Worm (Caenorhabditis elegans): ENCODE measurements around the gene mab-9.

The mab-9 gene

ce11 chrII:515765-516164 is at the start of gene mab-9:
TSS of gene mab-9 (plus strand) at chrII:516024.
- TF ChIP-seq unc-62 (GFP tag; optimal IDR thresholded peaks at IDR 0.05) = no peak

ce11 chrII:467265-467664 is 48.6 kb upstream of the mab-9 start, which contains the start of gene nfyb-1:
TSS of gene nfyb-1 (minus strand) at chrII:467365.
- no peak for TF ChIP-seq unc-62 (GFP tag; optimal IDR thresholded peaks at IDR 0.05)

- no peak for TF ChIP-seq unc-62 (GFP tag; optimal IDR thresholded peaks at IDR 0.05)
These were observed 45.4 kb upstream of the mab-9 start, which contains the start of gene tomm-22 for ce11 chrII:470375-470774. TSS of gene tomm-22 (minus strand) at chrII:470475.

- no peak for TF ChIP-seq unc-62 (GFP tag; optimal IDR thresholded peaks at IDR 0.05)
These were observed 42.6 kb upstream of the mab-9 start, which contains the start of gene W07E6.5 for ce11 chrII:473203-473602. TSS of gene W07E6.5 (plus strand) at chrII:473503.

- no peak for TF ChIP-seq unc-62 (GFP tag; optimal IDR thresholded peaks at IDR 0.05)
These were observed 40.5 kb upstream of the mab-9 start for ce11 chrII:475312-475711.

- no peak for TF ChIP-seq unc-62 (GFP tag; optimal IDR thresholded peaks at IDR 0.05)
These were observed 39.9 kb upstream of the mab-9 start, which contains the start of gene nsun-1 for ce11 chrII:475890-476420. TSS of gene nsun-1 (minus strand) at chrII:475940.

- TF ChIP-seq unc-62 (GFP tag; optimal IDR thresholded peaks at IDR 0.05) = no peak
These were observed 31.4 kb upstream of the mab-9 start, which contains the start of the genes gldi-1 and prp-21 for ce11 chrII:484328-484916. TSS of gene gldi-1 (minus strand) at chrII:484378. TSS of gene prp-21 (plus strand) at chrII:484866.

- TF ChIP-seq unc-62 (GFP tag; optimal IDR thresholded peaks at IDR 0.05) = no peak
These were observed 20.7 kb upstream of the mab-9 start, which contains the start of gene sms-5 for ce11 chrII:495124-495523. TSS of gene sms-5 (plus strand) at chrII:495424.

ce11 chrII:502638-503037 is 13.2 kb upstream of the mab-9 start:
- no peak for TF ChIP-seq unc-62 (GFP tag; optimal IDR thresholded peaks at IDR 0.05)

ce11 chrII:506069-506468 is 9.8 kb upstream of the mab-9 start:
- TF ChIP-seq unc-62 (GFP tag; optimal IDR thresholded peaks at IDR 0.05) = no peak

ce11 chrII:508603-509002 is 7.2 kb upstream of the mab-9 start:
- no peak for TF ChIP-seq unc-62 (GFP tag; optimal IDR thresholded peaks at IDR 0.05)

- no peak for TF ChIP-seq unc-62 (GFP tag; optimal IDR thresholded peaks at IDR 0.05)
These were observed 6.6 kb upstream of the mab-9 start, which contains the start of gene srh-105 for ce11 chrII:509230-509629. TSS of gene srh-105 (minus strand) at chrII:509330.

ce11 chrII:511968-512367 is 3.9 kb upstream of the mab-9 start:
- no peak for TF ChIP-seq unc-62 (GFP tag; optimal IDR thresholded peaks at IDR 0.05)

ce11 chrII:512630-513029 is 3.2 kb upstream of the mab-9 start:
- no peak for TF ChIP-seq unc-62 (GFP tag; optimal IDR thresholded peaks at IDR 0.05)

ce11 chrII:521720-522119 is 5.9 kb downstream of the mab-9 start:
- TF ChIP-seq unc-62 (GFP tag; optimal IDR thresholded peaks at IDR 0.05) = no peak

- no peak for TF ChIP-seq unc-62 (GFP tag; optimal IDR thresholded peaks at IDR 0.05)
These were observed 6.5 kb downstream of the mab-9 start, which contains the start of gene slc-36.2 for ce11 chrII:522302-522701. TSS of gene slc-36.2 (plus strand) at chrII:522602.

ce11 chrII:526375-526774 is 10.6 kb downstream of the mab-9 start, which contains the start of gene lgc-34:
TSS of gene lgc-34 (plus strand) at chrII:526574.
- TF ChIP-seq unc-62 (GFP tag; optimal IDR thresholded peaks at IDR 0.05) = no peak
